Worm (Caenorhabditis elegans): ENCODE data around the gene F48F7.5.

- TF ChIP-seq nhr-12 (tag; optimal IDR thresholded peaks at IDR 0.05) = no peak
- TF ChIP-seq snpc-4 (tag; optimal IDR thresholded peaks at IDR 0.05) = no peak
- no peak for TF ChIP-seq efl-3 (GFP tag; optimal IDR thresholded peaks at IDR 0.05)
- TF ChIP-seq nhr-11 (tag; optimal IDR thresholded peaks at IDR 0.05) = no peak
- no peak for TF ChIP-seq ceh-82 (tag; optimal IDR thresholded peaks at IDR 0.05)
- no peak for TF ChIP-seq rnt-1 (tag; optimal IDR thresholded peaks at IDR 0.05)
- no peak for TF ChIP-seq nhr-28 (tag; optimal IDR thresholded peaks at IDR 0.05)
Measured at ce11 chrX:13946693-13947583, 28.5 kb upstream of the F48F7.5 start.

Measured in whole organism, L1 larva.